Worm (Caenorhabditis elegans): ENCODE results near the gene Y46G5A.23.

- TF ChIP-seq ctbp-1 (GFP tag; IDR thresholded peaks at IDR 0.05) (no peak), nhr-102 (tag; optimal IDR thresholded peaks at IDR 0.05) (no peak), ces-1 (GFP tag; optimal IDR thresholded peaks at IDR 0.05) (no peak), snpc-4 (tag; optimal IDR thresholded peaks at IDR 0.05) (no peak), lin-39 (tag; optimal IDR thresholded peaks at IDR 0.05) (no peak), nhr-25 (tag; optimal IDR thresholded peaks at IDR 0.05; ENCODE audit: borderline replicate concordance, insufficient read depth) (no peak), ama-1 (optimal IDR thresholded peaks at IDR 0.05) (no peak)
Observed at ce11 chrII:12795188-12795587, 33.6 kb downstream of the Y46G5A.23 start.

Data from whole organism, L4 larva.